Fruit fly (Drosophila melanogaster) whole organism, embryonic: ENCODE results near the gene GlyRS.

Experiments
- Awh ChIP-seq: fragments of 200-800 bp; sonication (Bioruptor generic); IDR thresholded peaks from 2 replicates; pipeline ENCODE4, ENCODE4 v1.3.6; 2022; ENCODE audit warnings: missing biosample characterization, missing genetic modification characterization
- CG11085 ChIP-seq: fragments of 200-800 bp; sonication (Bioruptor generic); IDR thresholded peaks from 2 replicates; pipeline ENCODE4 v1.3.6; 2022; ENCODE audit warnings: missing biosample characterization, missing genetic modification characterization
- CG11093 ChIP-seq: fragments of 200-800 bp; sonication (Bioruptor generic); IDR thresholded peaks from 3 replicates; pipeline ENCODE4 v1.3.6; 2022; ENCODE audit warnings: missing biosample characterization, missing genetic modification characterization
- CG14860 ChIP-seq: fragments of 200-800 bp; sonication (Bioruptor generic); IDR thresholded peaks from 3 replicates; pipeline ENCODE4 v1.3.6; 2022; ENCODE audit warnings: missing biosample characterization, missing genetic modification characterization; ENCODE audit not compliant: partially characterized antibody
- CG17328 ChIP-seq: fragments of 200-800 bp; sonication (Bioruptor generic); IDR thresholded peaks from 2 replicates; pipeline ENCODE4 v1.3.6; 2022; ENCODE audit warnings: missing biosample characterization, missing genetic modification characterization
- CG17385 ChIP-seq: fragments of 200-800 bp; sonication (Bioruptor generic); optimal IDR thresholded peaks from 3 replicates; lab custom pipeline; 2018; ENCODE audit warnings: missing biosample characterization, mild to moderate bottlenecking, missing genetic modification characterization
- CG17612 ChIP-seq: fragments of 200-800 bp; sonication (Bioruptor generic); IDR thresholded peaks from 2 replicates; pipeline ENCODE4 v1.3.6; 2022; ENCODE audit warnings: missing biosample characterization, missing genetic modification characterization
- CG1792 ChIP-seq: fragments of 200-800 bp; sonication (Bioruptor generic); optimal IDR thresholded peaks from 2 replicates; lab custom pipeline; 2016; ENCODE audit warnings: missing biosample characterization, missing genetic modification characterization
- CG2889 ChIP-seq: fragments of 200-800 bp; sonication (Bioruptor generic); IDR thresholded peaks from 3 replicates; pipeline ENCODE4 v1.3.6; 2022; ENCODE audit warnings: missing biosample characterization, missing genetic modification characterization
- CG3163 ChIP-seq: fragments of 200-800 bp; sonication (Bioruptor generic); optimal IDR thresholded peaks from 3 replicates; lab custom pipeline; 2016; ENCODE audit warnings: missing biosample characterization, missing genetic modification characterization
- CG3838 ChIP-seq: fragments of 200-800 bp; sonication (Bioruptor generic); optimal IDR thresholded peaks from 3 replicates; lab custom pipeline; 2016; ENCODE audit warnings: missing biosample characterization, missing genetic modification characterization
- CG4328 ChIP-seq: fragments of 200-800 bp; sonication (Bioruptor generic); optimal IDR thresholded peaks from 3 replicates; lab custom pipeline; 2017; ENCODE audit warnings: missing biosample characterization, missing genetic modification reagents, missing genetic modification characterization
- CG6854 ChIP-seq: fragments of 200-800 bp; sonication (Bioruptor generic); optimal IDR thresholded peaks from 3 replicates; lab custom pipeline; 2017; ENCODE audit warnings: missing biosample characterization, mild to moderate bottlenecking, missing genetic modification characterization
- CG8281 ChIP-seq: fragments of 200-800 bp; sonication (Bioruptor generic); optimal IDR thresholded peaks from 2 replicates; lab custom pipeline; 2018; ENCODE audit warnings: missing biosample characterization, mild to moderate bottlenecking, missing genetic modification characterization, moderate library complexity
- Dbx ChIP-seq: fragments of 200-800 bp; sonication (Bioruptor generic); IDR thresholded peaks from 3 replicates; pipeline ENCODE4 v1.3.6; 2022; ENCODE audit warnings: missing biosample characterization, missing genetic modification characterization
- HHEX ChIP-seq: fragments of 200-800 bp; sonication (Bioruptor generic); optimal IDR thresholded peaks from 3 replicates; lab custom pipeline; 2017; ENCODE audit warnings: missing biosample characterization, mild to moderate bottlenecking, missing genetic modification characterization, missing genetic modification reagents
- Hand ChIP-seq: fragments of 200-800 bp; sonication (Bioruptor generic); optimal IDR thresholded peaks from 2 replicates; lab custom pipeline; 2017; ENCODE audit warnings: mild to moderate bottlenecking, missing biosample characterization, missing genetic modification reagents, missing genetic modification characterization
- Hmr ChIP-seq: fragments of 200-800 bp; sonication (Bioruptor generic); optimal IDR thresholded peaks from 3 replicates; lab custom pipeline; 2017; ENCODE audit warnings: mild to moderate bottlenecking, missing biosample characterization, missing genetic modification reagents, missing genetic modification characterization
- Hr3 ChIP-seq: fragments of 200-800 bp; sonication (Bioruptor generic); optimal IDR thresholded peaks from 3 replicates; lab custom pipeline; 2016; ENCODE audit warnings: missing biosample characterization, missing genetic modification characterization
- Kr ChIP-seq: fragments of 200-800 bp; sonication (Bioruptor generic); optimal IDR thresholded peaks from 2 replicates; lab custom pipeline; 2017; ENCODE audit warnings: missing biosample characterization, mild to moderate bottlenecking, missing genetic modification characterization
- Mes4 ChIP-seq: fragments of 200-800 bp; sonication (Bioruptor generic); optimal IDR thresholded peaks from 2 replicates; lab custom pipeline; 2016; ENCODE audit warnings: missing biosample characterization, missing genetic modification characterization
- NK7.1 ChIP-seq: fragments of 200-800 bp; sonication (Bioruptor generic); optimal IDR thresholded peaks from 3 replicates; lab custom pipeline; 2016; ENCODE audit warnings: missing biosample characterization, missing genetic modification characterization
- Neu2 ChIP-seq: fragments of 200-800 bp; sonication (Bioruptor generic); optimal IDR thresholded peaks from 3 replicates; lab custom pipeline; 2016; ENCODE audit warnings: missing biosample characterization, missing genetic modification characterization, borderline replicate concordance
- NfI ChIP-seq: fragments of 200-800 bp; sonication (Bioruptor generic); optimal IDR thresholded peaks from 3 replicates; lab custom pipeline; 2018; ENCODE audit warnings: missing biosample characterization, mild to moderate bottlenecking, missing genetic modification characterization, moderate library complexity
- Oaz ChIP-seq: fragments of 200-800 bp; sonication (Bioruptor generic); IDR thresholded peaks from 2 replicates; pipeline ENCODE4 v1.3.6; 2022; ENCODE audit warnings: missing biosample characterization, missing genetic modification characterization
- Oli ChIP-seq: fragments of 200-800 bp; sonication (Bioruptor generic); optimal IDR thresholded peaks from 2 replicates; lab custom pipeline; 2018; ENCODE audit warnings: missing biosample characterization, mild to moderate bottlenecking, missing genetic modification characterization, moderate library complexity
- Opbp ChIP-seq: fragments of 200-800 bp; sonication (Bioruptor generic); IDR thresholded peaks from 3 replicates; pipeline ENCODE4 v1.3.6; 2022; ENCODE audit warnings: missing biosample characterization, missing genetic modification characterization; ENCODE audit not compliant: partially characterized antibody
- Rfx ChIP-seq: fragments of 200-800 bp; sonication (Bioruptor generic); IDR thresholded peaks from 2 replicates; pipeline ENCODE4 v1.3.6; 2022; ENCODE audit warnings: missing biosample characterization, missing genetic modification characterization
- Stat92E ChIP-seq, 3 experiments: fragments of >200 bp in 2 of 3; fragments of 200-800 bp in 1 of 3; sonication (Bioruptor generic) in 1 of 3; optimal IDR thresholded peaks; 2 replicates each; lab custom pipeline; 2017 to 2019; ENCODE audit warnings: missing biosample characterization in 3 of 3, missing genetic modification characterization in 3 of 3, mild to moderate bottlenecking in 1 of 3, moderate library complexity in 1 of 3
- amos ChIP-seq: fragments of 200-800 bp; sonication (Bioruptor generic); IDR thresholded peaks from 2 replicates; pipeline ENCODE4 v1.3.6; 2022; ENCODE audit warnings: missing biosample characterization, missing genetic modification characterization; ENCODE audit not compliant: partially characterized antibody
- ara ChIP-seq: fragments of 200-800 bp; sonication (Bioruptor generic); IDR thresholded peaks from 2 replicates; pipeline ENCODE4 v1.3.6; 2022; ENCODE audit warnings: missing biosample characterization, missing genetic modification characterization
- bsh ChIP-seq, 2 experiments: fragments of 200-800 bp; sonication (Bioruptor generic); optimal IDR thresholded peaks; 2 replicates each; lab custom pipeline; 2017 to 2018; ENCODE audit warnings: mild to moderate bottlenecking in 2 of 2, missing biosample characterization in 2 of 2, missing genetic modification characterization in 2 of 2, moderate library complexity in 1 of 2
- cwo ChIP-seq: fragments of 200-800 bp; sonication (Bioruptor generic); optimal IDR thresholded peaks from 3 replicates; lab custom pipeline; 2017; ENCODE audit warnings: missing biosample characterization, missing genetic modification characterization, mild to moderate bottlenecking, moderate library complexity, missing genetic modification reagents
- dmrt11E ChIP-seq: fragments of 200-800 bp; sonication (Bioruptor generic); optimal IDR thresholded peaks from 3 replicates; lab custom pipeline; 2018; ENCODE audit warnings: missing biosample characterization, mild to moderate bottlenecking, missing genetic modification characterization, moderate library complexity
- exex ChIP-seq: fragments of 200-800 bp; sonication (Bioruptor generic); optimal IDR thresholded peaks from 4 replicates; lab custom pipeline; 2018; ENCODE audit warnings: missing biosample characterization, mild to moderate bottlenecking, missing genetic modification characterization, moderate library complexity
- gsb-n ChIP-seq: fragments of 200-800 bp; sonication (Bioruptor generic); optimal IDR thresholded peaks from 3 replicates; lab custom pipeline; 2018; ENCODE audit warnings: missing biosample characterization, mild to moderate bottlenecking, missing genetic modification characterization
- hbn ChIP-seq: fragments of 200-800 bp; sonication (Bioruptor generic); IDR thresholded peaks from 2 replicates; pipeline ENCODE4 v1.3.6; 2022; ENCODE audit warnings: missing biosample characterization, missing genetic modification characterization; ENCODE audit not compliant: partially characterized antibody
- kni ChIP-seq: fragments of 200-800 bp; sonication (Bioruptor generic); optimal IDR thresholded peaks from 3 replicates; lab custom pipeline; 2017; ENCODE audit warnings: mild to moderate bottlenecking, missing biosample characterization, missing genetic modification reagents, missing genetic modification characterization
- lilli ChIP-seq: fragments of 200-800 bp; sonication (Bioruptor generic); optimal IDR thresholded peaks from 3 replicates; lab custom pipeline; 2016; ENCODE audit warnings: missing biosample characterization, missing genetic modification characterization
- mld ChIP-seq: fragments of 200-800 bp; sonication (Bioruptor generic); IDR thresholded peaks from 3 replicates; pipeline ENCODE4 v1.3.6; 2022; ENCODE audit warnings: missing biosample characterization, missing genetic modification characterization; ENCODE audit not compliant: partially characterized antibody
- seq ChIP-seq: fragments of 200-800 bp; sonication (Bioruptor generic); IDR thresholded peaks from 2 replicates; pipeline ENCODE4 v1.3.6; 2022; ENCODE audit warnings: missing biosample characterization, missing genetic modification characterization
- sim ChIP-seq: fragments of 200-800 bp; sonication (Bioruptor generic); IDR thresholded peaks from 2 replicates; pipeline ENCODE4 v1.3.6; 2022; ENCODE audit warnings: missing biosample characterization, missing genetic modification characterization
- sna ChIP-seq: fragments of 200-800 bp; sonication (Bioruptor generic); IDR thresholded peaks from 2 replicates; pipeline ENCODE4 v1.3.6; 2022; ENCODE audit warnings: missing biosample characterization, missing genetic modification characterization; ENCODE audit not compliant: partially characterized antibody
- stwl ChIP-seq: fragments of 200-800 bp; sonication (Bioruptor generic); optimal IDR thresholded peaks from 3 replicates; lab custom pipeline; 2018; ENCODE audit warnings: missing biosample characterization, mild to moderate bottlenecking, missing genetic modification characterization, moderate library complexity
- trh ChIP-seq: fragments of 200-800 bp; sonication (Bioruptor generic); optimal IDR thresholded peaks from 2 replicates; lab custom pipeline; 2016; ENCODE audit warnings: missing biosample characterization, missing genetic modification characterization
- yki ChIP-seq: fragments of >200 bp; optimal IDR thresholded peaks from 3 replicates; lab custom pipeline; 2018
- z ChIP-seq: fragments of 200-800 bp; sonication (Bioruptor generic); IDR thresholded peaks from 3 replicates; pipeline ENCODE4 v1.3.6; 2022; ENCODE audit warnings: missing biosample characterization, missing genetic modification characterization
- zfh1 ChIP-seq: fragments of 200-800 bp; sonication (Bioruptor generic); IDR thresholded peaks from 3 replicates; pipeline ENCODE4 v1.3.6; 2022; ENCODE audit warnings: missing biosample characterization, missing genetic modification characterization

Gene GlyRS

dm6 chr3L:15103988-15104848 lies 9.3 kb downstream of the GlyRS start (continued):
- TF ChIP-seq Mes4 (GFP tag; lab: Kevin White, UChicago): no peak
- no peak for TF ChIP-seq CG14860 (GFP tag; lab: Robert Waterston, UW)
- TF ChIP-seq CG17612 (GFP tag; lab: Robert Waterston, UW): no peak
- TF ChIP-seq mld (GFP tag; lab: Robert Waterston, UW): 0 out of 3 replicates have a peak, but pooled peaks have one; percentile 36
- no peak for TF ChIP-seq Stat92E (GFP tag; optimal IDR thresholded peaks at IDR 0.05; lab: Kevin White, UChicago)
- TF ChIP-seq CG17385 (GFP tag; lab: Kevin White, UChicago): peak; percentile 88
- 0 out of 2 replicates have a peak, but pooled peaks have one; percentile 10 for TF ChIP-seq seq (GFP tag; lab: Robert Waterston, UW)
- TF ChIP-seq cwo: peak; percentile 87
- TF ChIP-seq Dbx (GFP tag; lab: Robert Waterston, UW): no peak
- TF ChIP-seq amos (GFP tag; lab: Robert Waterston, UW): peak; percentile 10; the same call in 1 of the 2 replicates
- TF ChIP-seq CG17328 (GFP tag; lab: Robert Waterston, UW): 0 out of 2 replicates have a peak, but pooled peaks have one; percentile 11
- peak; percentile 14 for TF ChIP-seq Hmr (GFP tag; lab: Kevin White, UChicago)
- TF ChIP-seq hbn: no peak; the same call in 1 of the 2 replicates
- no peak for TF ChIP-seq stwl (tag; lab: Kevin White, UChicago)
- no peak for TF ChIP-seq Neu2 (GFP tag; lab: Kevin White, UChicago)
- TF ChIP-seq CG4328 (GFP tag; lab: Kevin White, UChicago): no peak
- no peak for TF ChIP-seq NK7.1 (GFP tag; lab: Kevin White, UChicago)
- TF ChIP-seq dmrt11E: no peak
- no peak for TF ChIP-seq Oaz
- no peak for TF ChIP-seq HHEX
- TF ChIP-seq CG11085 (GFP tag; lab: Robert Waterston, UW): no peak
- no peak for TF ChIP-seq CG2889 (GFP tag; lab: Robert Waterston, UW)
- peak in 1 of 2 experiments; percentile 28 for TF ChIP-seq bsh (GFP tag; optimal IDR thresholded peaks at IDR 0.05; lab: Kevin White, UChicago)
- no peak for TF ChIP-seq trh (GFP tag; lab: Kevin White, UChicago)
- TF ChIP-seq CG6854: peak; percentile 75
- no peak for TF ChIP-seq ara (GFP tag; lab: Robert Waterston, UW)
- no peak for TF ChIP-seq Kr (GFP tag; lab: Kevin White, UChicago)
- no peak for TF ChIP-seq Hand (GFP tag; lab: Kevin White, UChicago)
- no peak for TF ChIP-seq sim (GFP tag; lab: Robert Waterston, UW)
- TF ChIP-seq sna (GFP tag; lab: Robert Waterston, UW): no peak; the same call in 1 of the 2 replicates
- no peak for TF ChIP-seq NfI (GFP tag; lab: Kevin White, UChicago)
- no peak for TF ChIP-seq Rfx
- TF ChIP-seq gsb-n (tag; lab: Kevin White, UChicago): no peak
- TF ChIP-seq CG3838 (GFP tag; lab: Kevin White, UChicago): no peak
- TF ChIP-seq CG3163 (GFP tag; lab: Kevin White, UChicago): peak; percentile 48
- no peak for TF ChIP-seq exex (tag; lab: Kevin White, UChicago)
- no peak for TF ChIP-seq CG8281 (tag; lab: Kevin White, UChicago)
- TF ChIP-seq Oli (tag; lab: Kevin White, UChicago): no peak
- no peak for TF ChIP-seq CG1792 (GFP tag; lab: Kevin White, UChicago)
- no peak for TF ChIP-seq CG11093 (GFP tag; lab: Robert Waterston, UW)
- TF ChIP-seq lilli (GFP tag; lab: Kevin White, UChicago): no peak
- TF ChIP-seq Hr3 (GFP tag; lab: Kevin White, UChicago): no peak
- peak; percentile 34; the same call in 1 of the 3 replicates for TF ChIP-seq Opbp
- TF ChIP-seq kni: peak; percentile 45
- TF ChIP-seq zfh1 (GFP tag; lab: Robert Waterston, UW): no peak
- peak; percentile 26 for TF ChIP-seq yki (lab: Kevin White, UChicago)
- no peak for TF ChIP-seq Awh (GFP tag; lab: Robert Waterston, UW)
- peak; percentile 41; the same call in 1 of the 3 replicates for TF ChIP-seq z (GFP tag; lab: Robert Waterston, UW)
